Fruit fly (Drosophila melanogaster): ENCODE results near the gene CG33995.

The CG33995 gene

DNA sequence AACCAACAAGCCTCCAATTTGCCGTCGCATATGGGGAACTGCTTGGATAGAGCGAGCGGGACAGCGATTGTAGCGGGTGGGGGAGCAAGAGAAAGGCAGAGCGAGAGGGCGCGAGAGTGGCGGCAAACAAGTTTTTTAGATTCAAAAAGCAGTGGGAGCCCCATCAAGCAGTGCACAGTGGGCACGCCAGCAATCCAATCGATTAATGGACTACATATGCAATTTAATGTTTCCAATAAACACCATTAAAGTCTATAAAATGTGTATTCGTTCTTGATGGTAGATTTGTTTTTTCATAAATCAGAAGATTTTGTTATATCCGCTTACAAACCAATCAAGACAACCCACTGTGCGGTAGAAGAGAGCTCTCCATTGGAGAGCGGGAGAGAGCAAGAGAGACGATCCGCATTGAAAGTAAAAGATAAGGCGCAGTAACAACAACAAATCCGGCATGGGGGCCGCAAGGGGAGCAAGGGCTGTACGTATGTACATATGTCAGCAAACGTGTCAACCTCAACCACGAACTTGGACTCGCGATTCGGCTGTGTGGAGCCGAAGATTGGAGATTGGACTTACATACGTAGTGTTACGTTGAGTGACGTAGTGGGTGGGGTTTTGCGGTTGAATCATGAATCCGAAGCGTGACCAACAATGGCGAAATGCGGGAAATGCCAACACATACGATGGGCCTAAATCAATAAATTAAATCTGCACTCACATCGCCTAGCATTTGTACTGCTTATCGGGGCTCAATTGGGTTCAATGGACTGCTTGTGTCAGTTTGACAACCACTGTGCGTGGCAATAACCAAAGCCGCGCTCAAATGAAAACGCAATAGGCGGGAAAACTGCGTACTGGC is 45.4 kb upstream of the CG33995 start (continued):
- TF ChIP-seq sqz (GFP tag; optimal IDR thresholded peaks at IDR 0.05) (peak; percentile 98), Bdp1 (GFP tag; optimal IDR thresholded peaks at IDR 0.05) (peak; percentile 94), CG10565 (GFP tag; optimal IDR thresholded peaks at IDR 0.05) (peak; percentile 97), CG4707 (GFP tag; optimal IDR thresholded peaks at IDR 0.05) (peak; percentile 100), CG17568 (GFP tag; optimal IDR thresholded peaks at IDR 0.05) (peak; percentile 97), jumu (GFP tag; optimal IDR thresholded peaks at IDR 0.05) (peak; percentile 99), CG12236 (GFP tag; optimal IDR thresholded peaks at IDR 0.05) (peak; percentile 98), CG10979 (tag; optimal IDR thresholded peaks at IDR 0.05) (peak; percentile 99), MESR4 (GFP tag; optimal IDR thresholded peaks at IDR 0.05) (peak; percentile 85), Hey (tag; optimal IDR thresholded peaks at IDR 0.05) (peak; percentile 87), Blimp-1 (GFP tag; optimal IDR thresholded peaks at IDR 0.05) (peak; percentile 98), H2.0 (GFP tag; IDR thresholded peaks at IDR 0.05) (peak; percentile 99), CG9215 (GFP tag; IDR thresholded peaks at IDR 0.05) (peak; percentile 98), Pdp1 (GFP tag; optimal IDR thresholded peaks at IDR 0.05) (peak; percentile 98 to 99), CG17328 (GFP tag; IDR thresholded peaks at IDR 0.05) (peak; percentile 99), Usf (GFP tag; optimal IDR thresholded peaks at IDR 0.05) (peak; percentile 98), eyg (GFP tag; optimal IDR thresholded peaks at IDR 0.05) (peak; percentile 98), CG15479 (GFP tag; optimal IDR thresholded peaks at IDR 0.05) (no peak), HHEX (GFP tag; optimal IDR thresholded peaks at IDR 0.05) (peak; percentile 99), Mrtf (GFP tag; IDR thresholded peaks at IDR 0.05) (peak; percentile 99), CG1529 (GFP tag; optimal IDR thresholded peaks at IDR 0.05) (peak; percentile 99), dysf (GFP tag; IDR thresholded peaks at IDR 0.05) (peak; percentile 99), CG33557 (GFP tag; optimal IDR thresholded peaks at IDR 0.05) (peak; percentile 98), ken (GFP tag; IDR thresholded peaks at IDR 0.05) (peak; percentile 99), vfl (GFP tag; optimal IDR thresholded peaks at IDR 0.05) (peak; percentile 98), Ravus (GFP tag; IDR thresholded peaks at IDR 0.05) (peak; percentile 98), CG12299 (tag; optimal IDR thresholded peaks at IDR 0.05) (peak; percentile 97), pb (GFP tag; optimal IDR thresholded peaks at IDR 0.05) (peak; percentile 99), Xrp1 (GFP tag; IDR thresholded peaks at IDR 0.05) (peak; percentile 99), CG15011 (GFP tag; optimal IDR thresholded peaks at IDR 0.05) (peak; percentile 98), al (GFP tag; IDR thresholded peaks at IDR 0.05) (peak; percentile 99), HLH3B (GFP tag; IDR thresholded peaks at IDR 0.05) (peak; percentile 99), nmo (GFP tag; optimal IDR thresholded peaks at IDR 0.05) (peak; percentile 99), Med (GFP tag) (peak; percentile 100), gro (GFP tag; optimal IDR thresholded peaks at IDR 0.05) (peak; percentile 99), sim (GFP tag; IDR thresholded peaks at IDR 0.05) (peak; percentile 97), slp2 (GFP tag; optimal IDR thresholded peaks at IDR 0.05) (peak; percentile 99), fd3F (GFP tag; optimal IDR thresholded peaks at IDR 0.05) (peak; percentile 97), Elba2 (GFP tag; optimal IDR thresholded peaks at IDR 0.05) (peak; percentile 78), CG32772 (GFP tag; IDR thresholded peaks at IDR 0.05) (peak; percentile 99), pan (optimal IDR thresholded peaks at IDR 0.05) (no peak), pan (GFP tag; optimal IDR thresholded peaks at IDR 0.05 in 1 of 2, IDR thresholded peaks at IDR 0.05 in 1 of 2) (peak in 1 of 2 experiments; percentile 99), ttk (GFP tag; IDR thresholded peaks at IDR 0.05) (peak; percentile 99), Antp (GFP tag; optimal IDR thresholded peaks at IDR 0.05) (peak; percentile 99), CG34224 (GFP tag; IDR thresholded peaks at IDR 0.05; ENCODE audit: partially characterized antibody) (no peak), CG4404 (GFP tag; IDR thresholded peaks at IDR 0.05) (peak; percentile 98), zfh2 (GFP tag; optimal IDR thresholded peaks at IDR 0.05) (peak; percentile 99), wek (GFP tag; optimal IDR thresholded peaks at IDR 0.05) (peak; percentile 96), hkb (optimal IDR thresholded peaks at IDR 0.05) (peak; percentile 95), hkb (GFP tag; IDR thresholded peaks at IDR 0.05) (peak; percentile 99)

Measured in whole organism, embryonic.